Fruit fly (Drosophila melanogaster) Kc167 (cell line): ENCODE measurements around the gene CG34129.

Experiments
- Myc ChIP-seq: fragments of >200 bp; optimal IDR thresholded peaks from 2 replicates; lab custom pipeline; 2017; ENCODE audit warnings: missing external identifiers
- Sin3A ChIP-seq: fragments of >200 bp; optimal IDR thresholded peaks from 2 replicates; lab custom pipeline; 2018; ENCODE audit warnings: missing external identifiers
- h ChIP-seq: fragments of >200 bp; optimal IDR thresholded peaks from 3 replicates; lab custom pipeline; 2018; ENCODE audit warnings: missing external identifiers
- insv ChIP-seq: fragments of >200 bp; optimal IDR thresholded peaks from 3 replicates; lab custom pipeline; 2018; ENCODE audit warnings: missing external identifiers
- psq ChIP-seq: fragments of >200 bp; optimal IDR thresholded peaks from 2 replicates; lab custom pipeline; 2017; ENCODE audit warnings: missing external identifiers
- ttk ChIP-seq: sonication (Bioruptor generic); optimal IDR thresholded peaks from 2 replicates; lab custom pipeline; 2017; ENCODE audit warnings: missing external identifiers

Gene CG34129

dm6 chr3R:26189877-26190276 lies 1.1 kb downstream of the CG34129 start, which contains the start of gene CG34130:
CG34130 (minus strand) TSS chr3R:26189977.
- no peak for TF ChIP-seq h (lab: Kevin White, UChicago)

- TF ChIP-seq insv (lab: Kevin White, UChicago) (no peak), Myc (no peak), Sin3A (no peak), ttk (no peak), h (lab: Kevin White, UChicago) (no peak), psq (no peak)
These were observed 2.3 kb downstream of the CG34129 start, which contains the start of gene CG6073 for dm6 chr3R:26188708-26189107. CG6073 (minus strand) TSS chr3R:26188807.

dm6 chr3R:26185201-26185688 lies 5.8 kb downstream of the CG34129 start, which contains the start of gene CG31086:
CG31086 (plus strand) TSS chr3R:26185251.
- no peak for TF ChIP-seq h (lab: Kevin White, UChicago)
- no peak for TF ChIP-seq psq
- no peak for TF ChIP-seq insv (lab: Kevin White, UChicago)
- TF ChIP-seq Myc = no peak

- no peak for TF ChIP-seq insv (lab: Kevin White, UChicago)
- TF ChIP-seq Myc = no peak
These were observed 9.0 kb downstream of the CG34129 start for dm6 chr3R:26181991-26182390.

dm6 chr3R:26172040-26172439 lies 19.0 kb downstream of the CG34129 start:
- TF ChIP-seq Sin3A (no peak), psq (no peak), ttk (no peak), h (lab: Kevin White, UChicago) (no peak), Myc (no peak)

- no peak for TF ChIP-seq ttk
- TF ChIP-seq psq = no peak
- no peak for TF ChIP-seq h (lab: Kevin White, UChicago)
- TF ChIP-seq insv (lab: Kevin White, UChicago) = no peak
- no peak for TF ChIP-seq Sin3A
- no peak for TF ChIP-seq Myc
These were observed 20.4 kb downstream of the CG34129 start, which contains the start of gene CG31323 for dm6 chr3R:26170644-26171043. CG31323 (plus strand) TSS chr3R:26170847.
